Fruit fly (Drosophila melanogaster) whole organism, wandering third instar larva: Measurements from ENCODE around the gene VGlut.

ENCODE experiments used
- Dfd ChIP-seq: fragments of >200 bp; optimal IDR thresholded peaks from 2 replicates; lab custom pipeline; 2017; ENCODE audit warnings: missing biosample characterization, missing genetic modification characterization
- OdsH ChIP-seq: fragments of 200-800 bp; sonication (Bioruptor generic); optimal IDR thresholded peaks from 2 replicates; lab custom pipeline; 2016; ENCODE audit warnings: missing biosample characterization, mild to moderate bottlenecking, missing genetic modification characterization
- Rel ChIP-seq, 2 experiments: fragments of 200-800 bp; sonication (Bioruptor generic) in 1 of 2; optimal IDR thresholded peaks; 2 replicates in 1 of 2; 3 replicates in 1 of 2; lab custom pipeline; 2016 to 2019; ENCODE audit warnings: mild to moderate bottlenecking in 2 of 2, missing biosample characterization in 2 of 2, missing genetic modification characterization in 2 of 2, moderate library complexity in 1 of 2
- Vsx2 ChIP-seq: fragments of 200-300, 225-300 bp; sonication (Bioruptor generic); optimal IDR thresholded peaks from 2 replicates; lab custom pipeline; 2018; ENCODE audit warnings: missing biosample characterization, missing genetic modification characterization; ENCODE audit not compliant: partially characterized antibody
- br ChIP-seq: fragments of 200-800 bp; sonication (Bioruptor generic); optimal IDR thresholded peaks from 2 replicates; lab custom pipeline; 2016; ENCODE audit warnings: missing biosample characterization, missing genetic modification characterization
- dsf ChIP-seq: sonication (Bioruptor generic); optimal IDR thresholded peaks from 2 replicates; lab custom pipeline; 2016; ENCODE audit warnings: missing biosample characterization, missing genetic modification characterization, borderline replicate concordance
- h ChIP-seq: fragments of 200-800 bp; sonication (Bioruptor generic); optimal IDR thresholded peaks from 3 replicates; lab custom pipeline; 2016; ENCODE audit warnings: missing biosample characterization, mild to moderate bottlenecking, missing genetic modification characterization
- pan ChIP-seq: fragments of >200 bp; optimal IDR thresholded peaks from 2 replicates; lab custom pipeline; 2017
- rgr ChIP-seq: fragments of 200-800 bp; sonication (Bioruptor generic); optimal IDR thresholded peaks from 3 replicates; lab custom pipeline; 2016; ENCODE audit warnings: missing biosample characterization, mild to moderate bottlenecking, missing genetic modification characterization
- usp ChIP-seq: fragments of >200 bp; optimal IDR thresholded peaks from 2 replicates; lab custom pipeline; 2017; ENCODE audit warnings: missing biosample characterization, missing genetic modification characterization
- woc ChIP-seq: sonication (Bioruptor generic); optimal IDR thresholded peaks from 2 replicates; lab custom pipeline; 2016; ENCODE audit warnings: missing biosample characterization, mild to moderate bottlenecking, missing genetic modification characterization

DNA sequence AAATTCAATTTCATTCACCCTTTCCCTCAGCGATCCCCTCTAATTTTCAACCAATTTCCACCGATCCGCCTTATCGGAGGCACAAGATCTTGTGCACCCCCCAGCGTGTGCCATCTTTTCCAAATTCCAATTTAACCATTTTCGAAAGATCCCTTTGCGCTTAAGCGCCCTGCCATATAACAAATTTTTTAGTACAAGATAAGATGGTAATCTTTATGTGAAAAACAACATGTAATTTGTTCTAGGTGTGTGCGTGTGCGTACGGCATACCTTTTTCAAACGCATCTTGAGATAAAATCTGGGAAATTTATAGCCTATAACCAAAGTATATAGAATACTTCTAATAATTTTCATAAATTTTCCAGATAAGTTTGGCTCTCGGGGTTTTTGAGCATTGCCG is 53.7 kb downstream of the VGlut start:
- TF ChIP-seq dsf (GFP tag; lab: Kevin White, UChicago): no peak
- no peak for TF ChIP-seq br
- TF ChIP-seq h (GFP tag; lab: Kevin White, UChicago): no peak
- TF ChIP-seq Rel (GFP tag; optimal IDR thresholded peaks at IDR 0.05; lab: Kevin White, UChicago): no peak
- TF ChIP-seq Rel (tag; optimal IDR thresholded peaks at IDR 0.05; lab: Kevin White, UChicago): no peak
- no peak for TF ChIP-seq Dfd (GFP tag; lab: Kevin White, UChicago)
- TF ChIP-seq pan (lab: Kevin White, UChicago): no peak
- TF ChIP-seq woc (GFP tag; lab: Kevin White, UChicago): no peak
- no peak for TF ChIP-seq rgr (GFP tag; lab: Kevin White, UChicago)
- TF ChIP-seq Vsx2 (GFP tag; lab: Kevin White, UChicago): no peak
- no peak for TF ChIP-seq OdsH
- TF ChIP-seq usp: no peak
